Worm (Caenorhabditis elegans): ENCODE results near the gene tlp-1.

ce11 chrIV:13687631-13688030 is 16.3 kb downstream of the tlp-1 start:
- TF ChIP-seq him-1 (tag; optimal IDR thresholded peaks at IDR 0.05) (no peak), dao-5 (tag; optimal IDR thresholded peaks at IDR 0.05) (no peak), W03F9.2 (tag; optimal IDR thresholded peaks at IDR 0.05) (no peak)
